Worm (Caenorhabditis elegans) whole organism, L1 larva: ENCODE results near the gene srd-35.

Experiments
- F16B12.6 ChIP-seq: fragments of 150-350 bp; optimal IDR thresholded peaks from 2 replicates; lab custom pipeline; 2014; ENCODE audit warnings: missing biosample characterization, missing genetic modification characterization
- aha-1 ChIP-seq: fragments of 150-350 bp; optimal IDR thresholded peaks from 2 replicates; lab custom pipeline; 2014; ENCODE audit warnings: missing biosample characterization, missing genetic modification characterization
- alr-1 ChIP-seq: fragments of 200-800 bp; sonication (Bioruptor generic); optimal IDR thresholded peaks from 2 replicates; lab custom pipeline; 2018; ENCODE audit warnings: borderline replicate concordance, mild to moderate bottlenecking, missing genetic modification characterization, missing compliant biosample characterization
- aly-2 ChIP-seq: fragments of 150-350 bp; optimal IDR thresholded peaks from 2 replicates; lab custom pipeline; 2014; ENCODE audit warnings: missing biosample characterization, missing genetic modification characterization
- blmp-1 ChIP-seq: fragments of 150-350 bp; optimal IDR thresholded peaks from 2 replicates; lab custom pipeline; 2014; ENCODE audit warnings: missing biosample characterization, missing genetic modification characterization
- ceh-8 ChIP-seq: fragments of 200-800 bp; sonication (Bioruptor generic); optimal IDR thresholded peaks from 2 replicates; lab custom pipeline; 2018; ENCODE audit warnings: mild to moderate bottlenecking, missing genetic modification characterization, moderate library complexity, missing compliant biosample characterization
- efl-1 ChIP-seq, 4 experiments: fragments of 150-350 bp; optimal IDR thresholded peaks in 3 of 4; peaks in 1 of 4; 1 replicate in 1 of 4; 2 replicates in 3 of 4; lab custom pipeline; 2014; ENCODE audit warnings: missing biosample characterization in 2 of 4, missing genetic modification characterization in 2 of 4, missing genetic modification reagents in 2 of 4
- efl-3 ChIP-seq: fragments of 200-800 bp; sonication (Bioruptor generic); optimal IDR thresholded peaks from 2 replicates; lab custom pipeline; 2018; ENCODE audit warnings: mild to moderate bottlenecking, missing genetic modification characterization, missing compliant biosample characterization
- egl-13 ChIP-seq: sonication (generic microtip); optimal IDR thresholded peaks from 2 replicates; lab custom pipeline; 2016; ENCODE audit warnings: missing genotype, missing genetic modification reagents, missing genetic modification characterization, missing compliant biosample characterization
- elt-2 ChIP-seq: sonication (generic microtip); optimal IDR thresholded peaks from 2 replicates; lab custom pipeline; 2016; ENCODE audit warnings: missing genetic modification characterization, mild to moderate bottlenecking, inconsistent platforms, missing compliant biosample characterization, missing genetic modification reagents
- fkh-10 ChIP-seq: sonication (generic microtip); optimal IDR thresholded peaks from 2 replicates; lab custom pipeline; 2017; ENCODE audit warnings: missing biosample characterization, missing genetic modification reagents, missing genetic modification characterization
- fos-1 ChIP-seq: fragments of 150-350 bp; optimal IDR thresholded peaks from 2 replicates; lab custom pipeline; 2014; ENCODE audit warnings: missing biosample characterization, missing genetic modification characterization
- grh-1 ChIP-seq: fragments of 200-800 bp; sonication (Bioruptor generic); IDR thresholded peaks from 2 replicates; pipeline ENCODE4 v1.3.6; 2022; ENCODE audit warnings: missing genetic modification reagents, missing genetic modification characterization, missing compliant biosample characterization
- hlh-4 ChIP-seq: sonication (generic microtip); optimal IDR thresholded peaks from 2 replicates; lab custom pipeline; 2016; ENCODE audit warnings: mild to moderate bottlenecking, missing genetic modification characterization, missing compliant biosample characterization
- irx-1 ChIP-seq: sonication (generic microtip); optimal IDR thresholded peaks from 2 replicates; lab custom pipeline; 2016; ENCODE audit warnings: missing genetic modification characterization, missing compliant biosample characterization
- isw-1 ChIP-seq: fragments of 200-800 bp; sonication (Bioruptor generic); IDR thresholded peaks from 2 replicates; pipeline ENCODE4 v1.3.6; 2022; ENCODE audit warnings: missing genetic modification characterization, missing compliant biosample characterization
- lin-13 ChIP-seq: fragments of 150-350 bp; optimal IDR thresholded peaks from 2 replicates; lab custom pipeline; 2014; ENCODE audit warnings: missing biosample characterization, missing genetic modification reagents, missing genetic modification characterization
- lin-14 ChIP-seq: fragments of 200-800 bp; sonication (Bioruptor generic); optimal IDR thresholded peaks from 2 replicates; lab custom pipeline; 2018; ENCODE audit warnings: mild to moderate bottlenecking, missing genetic modification characterization, moderate library complexity, missing compliant biosample characterization
- lin-15B ChIP-seq: fragments of 150-350 bp; sonication (generic microtip); optimal IDR thresholded peaks from 3 replicates; lab custom pipeline; 2014; ENCODE audit warnings: missing biosample characterization, missing genetic modification characterization
- lin-35 ChIP-seq, 2 experiments: fragments of 150-350 bp; optimal IDR thresholded peaks; 2 replicates each; lab custom pipeline; 2014; ENCODE audit warnings: missing biosample characterization in 2 of 2, missing genetic modification characterization in 2 of 2, missing genetic modification reagents in 2 of 2
- lir-3 ChIP-seq: sonication (generic microtip); optimal IDR thresholded peaks from 2 replicates; lab custom pipeline; 2016; ENCODE audit warnings: mild to moderate bottlenecking, missing genetic modification characterization, moderate library complexity, missing compliant biosample characterization; ENCODE audit not compliant: poor library complexity
- lsy-2 ChIP-seq, 2 experiments: fragments of 150-350 bp; optimal IDR thresholded peaks; 2 replicates each; lab custom pipeline; 2014; ENCODE audit warnings: missing biosample characterization in 2 of 2, missing genetic modification characterization in 2 of 2
- nhr-11 ChIP-seq: fragments of 150-350 bp; optimal IDR thresholded peaks from 2 replicates; lab custom pipeline; 2014; ENCODE audit warnings: missing biosample characterization, missing genetic modification characterization
- nhr-12 ChIP-seq: sonication (generic microtip); optimal IDR thresholded peaks from 2 replicates; lab custom pipeline; 2017; ENCODE audit warnings: missing biosample characterization, missing genetic modification characterization
- nhr-20 ChIP-seq: sonication (generic microtip); optimal IDR thresholded peaks from 2 replicates; lab custom pipeline; 2016; ENCODE audit warnings: mild to moderate bottlenecking, missing genetic modification characterization, missing compliant biosample characterization
- nhr-237 ChIP-seq: fragments of 150-350 bp; optimal IDR thresholded peaks from 2 replicates; lab custom pipeline; 2014; ENCODE audit warnings: missing biosample characterization, missing genetic modification characterization
- nhr-28 ChIP-seq: fragments of 150-350 bp; optimal IDR thresholded peaks from 2 replicates; lab custom pipeline; 2014; ENCODE audit warnings: missing biosample characterization, missing genetic modification characterization
- nhr-47 ChIP-seq: sonication (generic microtip); optimal IDR thresholded peaks from 2 replicates; lab custom pipeline; 2016; ENCODE audit warnings: mild to moderate bottlenecking, missing genetic modification characterization, moderate library complexity, missing compliant biosample characterization
- nhr-71 ChIP-seq: sonication (generic microtip); optimal IDR thresholded peaks from 2 replicates; lab custom pipeline; 2016; ENCODE audit warnings: mild to moderate bottlenecking, missing genetic modification characterization, moderate library complexity, missing compliant biosample characterization
- nhr-76 ChIP-seq: sonication (generic microtip); optimal IDR thresholded peaks from 2 replicates; lab custom pipeline; 2017; ENCODE audit warnings: missing biosample characterization, missing genetic modification characterization
- nhr-85 ChIP-seq: sonication (generic microtip); peaks from one replicate; lab custom pipeline; 2016; ENCODE audit warnings: missing genetic modification characterization, inconsistent platforms, missing compliant biosample characterization
- nhr-90 ChIP-seq: sonication (generic microtip); optimal IDR thresholded peaks from 2 replicates; lab custom pipeline; 2016; ENCODE audit warnings: mild to moderate bottlenecking, missing genetic modification characterization, missing compliant biosample characterization; ENCODE audit not compliant: poor library complexity
- rnt-1 ChIP-seq: sonication (generic microtip); optimal IDR thresholded peaks from 2 replicates; lab custom pipeline; 2016; ENCODE audit warnings: mild to moderate bottlenecking, missing genetic modification characterization, moderate library complexity, missing compliant biosample characterization
- snpc-4 ChIP-seq: fragments of 150-350 bp; optimal IDR thresholded peaks from 2 replicates; lab custom pipeline; 2014; ENCODE audit warnings: missing biosample characterization, missing genetic modification characterization
- snu-23 ChIP-seq: sonication (generic microtip); optimal IDR thresholded peaks from 2 replicates; lab custom pipeline; 2016; ENCODE audit warnings: missing genetic modification characterization, missing compliant biosample characterization
- sup-37 ChIP-seq: fragments of 200-800 bp; sonication (Bioruptor generic); optimal IDR thresholded peaks from 2 replicates; lab custom pipeline; 2018; ENCODE audit warnings: mild to moderate bottlenecking, missing genetic modification characterization, missing compliant biosample characterization
- swsn-7 ChIP-seq: sonication (generic microtip); optimal IDR thresholded peaks from 2 replicates; lab custom pipeline; 2016; ENCODE audit warnings: missing genetic modification characterization, missing compliant biosample characterization
- unc-62 ChIP-seq: fragments of 150-350 bp; optimal IDR thresholded peaks from 2 replicates; lab custom pipeline; 2014; ENCODE audit warnings: missing biosample characterization, missing genetic modification reagents, missing genetic modification characterization
- unc-98 ChIP-seq: fragments of 200-800 bp; sonication (Bioruptor generic); IDR thresholded peaks from 2 replicates; pipeline ENCODE4 v1.3.6; 2022; ENCODE audit warnings: missing genetic modification characterization, missing compliant biosample characterization
- xbp-1 ChIP-seq: sonication (generic microtip); optimal IDR thresholded peaks from 2 replicates; lab custom pipeline; 2016; ENCODE audit warnings: missing genetic modification characterization, missing compliant biosample characterization
- zag-1 ChIP-seq: fragments of 150-350 bp; optimal IDR thresholded peaks from 2 replicates; lab custom pipeline; 2014; ENCODE audit warnings: missing biosample characterization, missing genetic modification characterization
- ztf-11 ChIP-seq, 2 experiments: sonication (generic microtip); optimal IDR thresholded peaks; 2 replicates each; lab custom pipeline; 2016 to 2017; ENCODE audit warnings: missing genetic modification characterization in 2 of 2, missing biosample characterization in 1 of 2, missing compliant biosample characterization in 1 of 2
- ztf-4 ChIP-seq: fragments of 150-350 bp; optimal IDR thresholded peaks from 2 replicates; lab custom pipeline; 2014; ENCODE audit warnings: missing biosample characterization, missing genetic modification characterization

srd-35 gene

ce11 chrV:13009843-13010242, 45.7 kb downstream of the srd-35 start (continued):
- TF ChIP-seq nhr-85 (peak; percentile 52), hlh-4 (no peak), lin-15B (tag; lab: Kevin White, UChicago) (no peak), lin-13 (GFP tag; lab: Kevin White, UChicago) (no peak), rnt-1 (tag; lab: Kevin White, UChicago) (peak; percentile 22), nhr-12 (tag; lab: Kevin White, UChicago) (no peak), lin-14 (GFP tag; lab: Kevin White, UChicago) (peak; percentile 84), efl-1 (optimal IDR thresholded peaks at IDR 0.05; lab: Kevin White, UChicago) (peak in 1 of 2 experiments; percentile 32), efl-1 (GFP tag; optimal IDR thresholded peaks at IDR 0.05 in 1 of 2; lab: Kevin White, UChicago) (peak in 1 of 2 experiments; percentile 74), nhr-90 (tag; lab: Kevin White, UChicago) (no peak), alr-1 (no peak), unc-62 (no peak), nhr-20 (tag; lab: Kevin White, UChicago) (peak; percentile 51), snpc-4 (tag; lab: Kevin White, UChicago) (peak; percentile 19), nhr-47 (peak; percentile 23), aly-2 (tag; lab: Kevin White, UChicago) (no peak), irx-1 (no peak), efl-3 (GFP tag; lab: Kevin White, UChicago) (no peak), zag-1 (no peak), lsy-2 (tag; optimal IDR thresholded peaks at IDR 0.05; lab: Kevin White, UChicago) (peak; percentile 0 to 37), swsn-7 (peak; percentile 31), fos-1 (tag; lab: Kevin White, UChicago) (no peak), blmp-1 (tag; lab: Kevin White, UChicago) (peak; percentile 70), nhr-11 (tag; lab: Kevin White, UChicago) (no peak), aha-1 (no peak), snu-23 (GFP tag; lab: Kevin White, UChicago) (peak; percentile 59), nhr-71 (tag; lab: Kevin White, UChicago) (peak; percentile 61)
- TF ChIP-seq, all 84 proteins: peak for 16

DNA sequence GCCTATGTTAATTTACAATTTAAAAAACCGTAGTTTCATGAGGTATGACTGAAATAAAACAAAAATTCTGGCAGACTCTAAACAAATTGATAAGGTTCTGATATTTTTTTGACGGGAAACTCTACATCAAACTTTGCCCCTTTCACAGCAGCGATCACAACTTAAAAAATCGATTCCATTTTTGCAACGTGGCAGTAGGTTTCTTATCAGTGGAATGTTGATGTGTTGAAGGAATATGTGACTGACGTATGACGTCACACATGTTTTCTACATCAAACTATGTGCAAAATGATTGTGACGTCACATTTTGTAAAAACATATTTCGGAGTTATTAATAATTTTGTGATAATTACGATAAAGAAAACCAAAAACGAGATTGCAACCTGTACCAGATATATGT, 47.7 kb downstream of the srd-35 start:
- TF ChIP-seq efl-1 (optimal IDR thresholded peaks at IDR 0.05; lab: Kevin White, UChicago) (no peak), efl-1 (GFP tag; optimal IDR thresholded peaks at IDR 0.05 in 1 of 2; lab: Kevin White, UChicago) (no peak), nhr-237 (tag; lab: Kevin White, UChicago) (no peak), lir-3 (tag; lab: Kevin White, UChicago) (no peak), grh-1 (GFP tag; lab: Robert Waterston, UW) (no peak), egl-13 (no peak), snpc-4 (tag; lab: Kevin White, UChicago) (no peak), zag-1 (no peak), lin-13 (GFP tag; lab: Kevin White, UChicago) (no peak), alr-1 (no peak), nhr-71 (tag; lab: Kevin White, UChicago) (peak; percentile 5), lin-35 (GFP tag; optimal IDR thresholded peaks at IDR 0.05; lab: Kevin White, UChicago) (peak in 1 of 2 experiments; percentile 21), nhr-76 (tag; lab: Kevin White, UChicago) (no peak), ceh-8 (GFP tag; lab: Kevin White, UChicago) (no peak), nhr-28 (tag; lab: Kevin White, UChicago) (no peak), swsn-7 (no peak), unc-62 (no peak), elt-2 (tag; lab: Kevin White, UChicago) (peak; percentile 93), lin-14 (GFP tag; lab: Kevin White, UChicago) (no peak), F16B12.6 (tag; lab: Kevin White, UChicago) (no peak), ztf-4 (no peak), xbp-1 (no peak), aly-2 (tag; lab: Kevin White, UChicago) (no peak), nhr-47 (no peak), nhr-20 (tag; lab: Kevin White, UChicago) (peak; percentile 18)
- TF ChIP-seq, all 84 proteins: peak for 4

- TF ChIP-seq fkh-10 (GFP tag; lab: Kevin White, UChicago) (no peak), sup-37 (GFP tag; lab: Kevin White, UChicago) (no peak), ztf-11 (tag; optimal IDR thresholded peaks at IDR 0.05; lab: Kevin White, UChicago) (no peak), nhr-11 (tag; lab: Kevin White, UChicago) (no peak), nhr-71 (tag; lab: Kevin White, UChicago) (no peak), unc-98 (GFP tag; lab: Robert Waterston, UW) (no peak), hlh-4 (no peak), fos-1 (tag; lab: Kevin White, UChicago) (no peak), zag-1 (no peak), snu-23 (GFP tag; lab: Kevin White, UChicago) (no peak), isw-1 (GFP tag; lab: Robert Waterston, UW) (no peak), xbp-1 (no peak), aly-2 (tag; lab: Kevin White, UChicago) (no peak)
- TF ChIP-seq, all 84 proteins: peak for 0
Measured at ce11 chrV:13013158-13013557, 49.0 kb downstream of the srd-35 start, which contains the start of gene try-10. TSS of gene try-10 (minus strand) at chrV:13013258.
